Fruit fly (Drosophila melanogaster) whole organism, embryonic: ENCODE data around the gene GstD10.

Experiments
- Atf-2 ChIP-seq: fragments of 200-800 bp; sonication (Bioruptor generic); optimal IDR thresholded peaks from 2 replicates; lab custom pipeline; 2016; ENCODE audit warnings: missing biosample characterization, missing genetic modification characterization
- Atf6 ChIP-seq: fragments of 200-800 bp; sonication (Bioruptor generic); IDR thresholded peaks from 2 replicates; pipeline ENCODE4 v1.3.6; 2022; ENCODE audit warnings: missing biosample characterization, missing genetic modification characterization
- CG10654 ChIP-seq: fragments of 200-800 bp; sonication (Bioruptor generic); optimal IDR thresholded peaks from 2 replicates; lab custom pipeline; 2016; ENCODE audit warnings: missing biosample characterization, missing genetic modification characterization
- CG11696 ChIP-seq: fragments of 200-800 bp; sonication (Bioruptor generic); IDR thresholded peaks from 2 replicates; pipeline ENCODE4 v1.3.6; 2022; ENCODE audit warnings: missing biosample characterization, missing genetic modification characterization
- CG12391 ChIP-seq: fragments of 200-800 bp; sonication (Bioruptor generic); optimal IDR thresholded peaks from 3 replicates; lab custom pipeline; 2018; ENCODE audit warnings: missing biosample characterization, mild to moderate bottlenecking, missing genetic modification characterization, moderate library complexity
- CG13424 ChIP-seq: fragments of 200-800 bp; sonication (Bioruptor generic); optimal IDR thresholded peaks from 2 replicates; lab custom pipeline; 2019; ENCODE audit warnings: missing biosample characterization, mild to moderate bottlenecking, missing genetic modification characterization, moderate library complexity
- CG14014 ChIP-seq: fragments of 200-800 bp; sonication (Bioruptor generic); IDR thresholded peaks from 2 replicates; pipeline ENCODE4 v1.3.6; 2022; ENCODE audit warnings: missing biosample characterization, missing genetic modification characterization
- CG14050 ChIP-seq: fragments of 200-800 bp; sonication (Bioruptor generic); IDR thresholded peaks from 3 replicates; pipeline ENCODE4 v1.3.6; 2022; ENCODE audit warnings: missing biosample characterization, missing genetic modification characterization
- CG14710 ChIP-seq: fragments of 200-800 bp; sonication (Bioruptor generic); optimal IDR thresholded peaks from 3 replicates; lab custom pipeline; 2019; ENCODE audit warnings: missing biosample characterization, mild to moderate bottlenecking, missing genetic modification characterization, moderate library complexity
- CG17186 ChIP-seq: fragments of 200-800 bp; sonication (Bioruptor generic); optimal IDR thresholded peaks from 3 replicates; lab custom pipeline; 2017; ENCODE audit warnings: missing biosample characterization, missing genetic modification reagents, missing genetic modification characterization
- CG2202 ChIP-seq: fragments of 200-800 bp; sonication (Bioruptor generic); optimal IDR thresholded peaks from 2 replicates; lab custom pipeline; 2018; ENCODE audit warnings: missing biosample characterization, mild to moderate bottlenecking, missing genetic modification characterization
- CG31388 ChIP-seq: fragments of 200-800 bp; sonication (Bioruptor generic); optimal IDR thresholded peaks from 2 replicates; lab custom pipeline; 2016; ENCODE audit warnings: missing biosample characterization, missing genetic modification characterization
- CG31441 ChIP-seq: fragments of 200-800 bp; sonication (Bioruptor generic); IDR thresholded peaks from 2 replicates; pipeline ENCODE4 v1.3.6; 2022; ENCODE audit warnings: missing biosample characterization, missing genetic modification characterization
- CG32767 ChIP-seq: fragments of 200-800 bp; sonication (Bioruptor generic); IDR thresholded peaks from 2 replicates; pipeline ENCODE4 v1.3.6; 2022; ENCODE audit warnings: missing biosample characterization, missing genetic modification characterization
- CG3281 ChIP-seq: fragments of 200-800 bp; sonication (Bioruptor generic); optimal IDR thresholded peaks from 3 replicates; lab custom pipeline; 2017; ENCODE audit warnings: missing biosample characterization, mild to moderate bottlenecking, missing genetic modification characterization
- CG4282 ChIP-seq: fragments of 200-800 bp; sonication (Bioruptor generic); optimal IDR thresholded peaks from 2 replicates; lab custom pipeline; 2016; ENCODE audit warnings: missing biosample characterization, missing genetic modification characterization
- CG6254 ChIP-seq: fragments of 200-800 bp; sonication (Bioruptor generic); optimal IDR thresholded peaks from 3 replicates; lab custom pipeline; 2017; ENCODE audit warnings: mild to moderate bottlenecking, missing biosample characterization, missing genetic modification reagents, missing genetic modification characterization
- CG6765 ChIP-seq: fragments of 200-800 bp; sonication (Bioruptor generic); optimal IDR thresholded peaks from 3 replicates; lab custom pipeline; 2017; ENCODE audit warnings: missing biosample characterization, mild to moderate bottlenecking, missing genetic modification characterization
- CG8089 ChIP-seq: fragments of 200-800 bp; sonication (Bioruptor generic); optimal IDR thresholded peaks from 3 replicates; lab custom pipeline; 2016; ENCODE audit warnings: missing biosample characterization, missing genetic modification characterization
- CG8359 ChIP-seq: fragments of 200-800 bp; sonication (Bioruptor generic); optimal IDR thresholded peaks from 2 replicates; lab custom pipeline; 2017; ENCODE audit warnings: missing biosample characterization, mild to moderate bottlenecking, missing genetic modification characterization, borderline replicate concordance
- CG8944 ChIP-seq: fragments of 200-800 bp; sonication (Bioruptor generic); optimal IDR thresholded peaks from 3 replicates; lab custom pipeline; 2016; ENCODE audit warnings: missing biosample characterization, missing genetic modification characterization
- D19B ChIP-seq: fragments of 200-800 bp; sonication (Bioruptor generic); optimal IDR thresholded peaks from 2 replicates; lab custom pipeline; 2017; ENCODE audit warnings: missing biosample characterization, mild to moderate bottlenecking, missing genetic modification characterization
- Dip3 ChIP-seq: fragments of 200-800 bp; sonication (Bioruptor generic); optimal IDR thresholded peaks from 3 replicates; lab custom pipeline; 2016; ENCODE audit warnings: missing biosample characterization, missing genetic modification characterization
- E2f2 ChIP-seq: fragments of 200-800 bp; sonication (Bioruptor generic); IDR thresholded peaks from 2 replicates; pipeline ENCODE4 v1.3.6; 2022; ENCODE audit warnings: missing biosample characterization, missing genetic modification characterization
- H2.0 ChIP-seq: fragments of 200-800 bp; sonication (Bioruptor generic); IDR thresholded peaks from 2 replicates; pipeline ENCODE4 v1.3.6; 2022; ENCODE audit warnings: missing biosample characterization, missing genetic modification characterization
- HLH3B ChIP-seq: fragments of 200-800 bp; sonication (Bioruptor generic); IDR thresholded peaks from 2 replicates; pipeline ENCODE4 v1.3.6; 2022; ENCODE audit warnings: missing biosample characterization, missing genetic modification characterization
- MESR4 ChIP-seq: fragments of 200-800 bp; sonication (Bioruptor generic); optimal IDR thresholded peaks from 2 replicates; lab custom pipeline; 2018; ENCODE audit warnings: missing biosample characterization, mild to moderate bottlenecking, missing genetic modification characterization, moderate library complexity
- Mes4 ChIP-seq: fragments of 200-800 bp; sonication (Bioruptor generic); optimal IDR thresholded peaks from 2 replicates; lab custom pipeline; 2016; ENCODE audit warnings: missing biosample characterization, missing genetic modification characterization
- Rfx ChIP-seq: fragments of 200-800 bp; sonication (Bioruptor generic); IDR thresholded peaks from 2 replicates; pipeline ENCODE4 v1.3.6; 2022; ENCODE audit warnings: missing biosample characterization, missing genetic modification characterization
- ash1 ChIP-seq: fragments of 200-800 bp; sonication (Bioruptor generic); optimal IDR thresholded peaks from 2 replicates; lab custom pipeline; 2018; ENCODE audit warnings: missing biosample characterization, mild to moderate bottlenecking, missing genetic modification characterization
- croc ChIP-seq: fragments of 200-800 bp; sonication (Bioruptor generic); conservative IDR thresholded peaks from 3 replicates; pipeline ENCODE4 v1.3.6; 2022; ENCODE audit warnings: missing biosample characterization, missing genetic modification characterization
- crp ChIP-seq, 2 experiments: fragments of 200-800 bp; sonication (Bioruptor generic); optimal IDR thresholded peaks; 2 replicates in 1 of 2; 3 replicates in 1 of 2; lab custom pipeline; 2017; ENCODE audit warnings: missing biosample characterization in 2 of 2, missing genetic modification characterization in 2 of 2, mild to moderate bottlenecking in 1 of 2, moderate library complexity in 1 of 2
- dimm ChIP-seq: fragments of 200-800 bp; sonication (Bioruptor generic); IDR thresholded peaks from 2 replicates; pipeline ENCODE4 v1.3.6; 2022; ENCODE audit warnings: missing biosample characterization, missing genetic modification characterization
- dmrt99B ChIP-seq: fragments of 200-800 bp; sonication (Bioruptor generic); optimal IDR thresholded peaks from 2 replicates; lab custom pipeline; 2018; ENCODE audit warnings: missing biosample characterization, mild to moderate bottlenecking, missing genetic modification characterization, moderate library complexity
- emc ChIP-seq: fragments of 200-800 bp; sonication (Bioruptor generic); optimal IDR thresholded peaks from 2 replicates; lab custom pipeline; 2016; ENCODE audit warnings: missing biosample characterization, missing genetic modification characterization
- grau ChIP-seq: fragments of 200-800 bp; optimal IDR thresholded peaks from 3 replicates; lab custom pipeline; 2019; ENCODE audit warnings: missing biosample characterization, mild to moderate bottlenecking, missing genetic modification characterization, moderate library complexity
- grn ChIP-seq: fragments of 200-800 bp; sonication (Bioruptor generic); optimal IDR thresholded peaks from 3 replicates; lab custom pipeline; 2017; ENCODE audit warnings: missing biosample characterization, missing genetic modification characterization
- hbn ChIP-seq: fragments of 200-800 bp; sonication (Bioruptor generic); IDR thresholded peaks from 2 replicates; pipeline ENCODE4 v1.3.6; 2022; ENCODE audit warnings: missing biosample characterization, missing genetic modification characterization; ENCODE audit not compliant: partially characterized antibody
- hkb ChIP-seq, 2 experiments: fragments of 200-800 bp in 1 of 2; fragments of >200 bp in 1 of 2; sonication (Bioruptor generic) in 1 of 2; IDR thresholded peaks in 1 of 2; optimal IDR thresholded peaks in 1 of 2; 2 replicates each; pipeline versions ENCODE4 v1.3.6 to Lab custom; 2017 to 2022; ENCODE audit warnings: missing biosample characterization in 1 of 2, missing genetic modification characterization in 1 of 2
- jigr1 ChIP-seq: fragments of 200-800 bp; sonication (Bioruptor generic); IDR thresholded peaks from 3 replicates; pipeline ENCODE4 v1.3.6; 2022; ENCODE audit warnings: missing biosample characterization, missing genetic modification characterization
- lbe ChIP-seq: fragments of 200-800 bp; sonication (Bioruptor generic); optimal IDR thresholded peaks from 2 replicates; lab custom pipeline; 2016; ENCODE audit warnings: missing biosample characterization, mild to moderate bottlenecking, missing genetic modification characterization
- phol ChIP-seq: fragments of 200-800 bp; sonication (Bioruptor generic); optimal IDR thresholded peaks from 3 replicates; lab custom pipeline; 2018; ENCODE audit warnings: missing biosample characterization, mild to moderate bottlenecking, missing genetic modification characterization, moderate library complexity
- pnt ChIP-seq: fragments of 200-800 bp; sonication (Bioruptor generic); optimal IDR thresholded peaks from 3 replicates; lab custom pipeline; 2016; ENCODE audit warnings: missing biosample characterization, missing genetic modification characterization
- schlank ChIP-seq: fragments of 200-800 bp; sonication (Bioruptor generic); optimal IDR thresholded peaks from 2 replicates; lab custom pipeline; 2018; ENCODE audit warnings: missing biosample characterization, mild to moderate bottlenecking, missing genetic modification characterization
- sens-2 ChIP-seq: fragments of 200-800 bp; sonication (Bioruptor generic); IDR thresholded peaks from 2 replicates; pipeline ENCODE4 v1.3.6; 2022; ENCODE audit warnings: missing biosample characterization, missing genetic modification characterization
- shn ChIP-seq: fragments of 200-800 bp; sonication (Bioruptor generic); optimal IDR thresholded peaks from 3 replicates; lab custom pipeline; 2016; ENCODE audit warnings: missing biosample characterization, missing genetic modification characterization
- stc ChIP-seq: fragments of 200-800 bp; sonication (Bioruptor generic); IDR thresholded peaks from 2 replicates; pipeline ENCODE4 v1.3.6; 2022; ENCODE audit warnings: missing biosample characterization, missing genetic modification characterization
- stwl ChIP-seq: fragments of 200-800 bp; sonication (Bioruptor generic); optimal IDR thresholded peaks from 3 replicates; lab custom pipeline; 2018; ENCODE audit warnings: missing biosample characterization, mild to moderate bottlenecking, missing genetic modification characterization, moderate library complexity
- toy ChIP-seq: fragments of 200-800 bp; sonication (Bioruptor generic); IDR thresholded peaks from 2 replicates; pipeline ENCODE4 v1.3.6; 2022; ENCODE audit warnings: missing biosample characterization, missing genetic modification characterization

Gene GstD10

dm6 chr3R:12406235-12407196 lies 41.0 kb upstream of the GstD10 start, which contains the start of gene CG5167 (continued):
- TF ChIP-seq CG12391 (tag; lab: Kevin White, UChicago) (peak; percentile 72), Dip3 (peak; percentile 7), phol (peak; percentile 48), CG3281 (peak; percentile 24), grn (GFP tag; lab: Kevin White, UChicago) (peak; percentile 93), CG13424 (tag; lab: Kevin White, UChicago) (peak; percentile 63), CG31388 (GFP tag; lab: Kevin White, UChicago) (no peak), shn (GFP tag; lab: Kevin White, UChicago) (no peak), CG14014 (GFP tag; lab: Robert Waterston, UW) (no peak), Mes4 (no peak), stc (GFP tag; lab: Robert Waterston, UW) (no peak), sens-2 (GFP tag; lab: Robert Waterston, UW) (no peak), crp (GFP tag; optimal IDR thresholded peaks at IDR 0.05; lab: Kevin White, UChicago) (no peak), CG14050 (no peak), CG14710 (tag; lab: Kevin White, UChicago) (peak; percentile 51), CG31441 (GFP tag; lab: Robert Waterston, UW) (peak; percentile 38; the same call in 1 of the 2 replicates), lbe (GFP tag; lab: Kevin White, UChicago) (peak; percentile 12), dmrt99B (no peak), pnt (no peak), toy (GFP tag; lab: Robert Waterston, UW) (no peak), CG32767 (no peak), hbn (GFP tag; lab: Robert Waterston, UW) (0 out of 2 replicates have a peak, but pooled peaks have one; percentile 17), jigr1 (no peak), hkb (optimal IDR thresholded peaks at IDR 0.05; lab: Kevin White, UChicago) (no peak), hkb (GFP tag; IDR thresholded peaks at IDR 0.05; lab: Robert Waterston, UW) (peak; percentile 59), CG10654 (no peak), CG17186 (GFP tag; lab: Kevin White, UChicago) (no peak), D19B (GFP tag; lab: Kevin White, UChicago) (peak; percentile 21), croc (GFP tag; lab: Robert Waterston, UW) (no peak), Atf6 (GFP tag; lab: Robert Waterston, UW) (no peak), HLH3B (GFP tag; lab: Robert Waterston, UW) (no peak), CG8359 (GFP tag; lab: Kevin White, UChicago) (no peak), CG6765 (GFP tag; lab: Kevin White, UChicago) (peak; percentile 44), Rfx (GFP tag; lab: Robert Waterston, UW) (no peak), ash1 (GFP tag; lab: Kevin White, UChicago) (no peak), schlank (tag; lab: Kevin White, UChicago) (no peak), CG8089 (GFP tag; lab: Kevin White, UChicago) (no peak), E2f2 (GFP tag; lab: Robert Waterston, UW) (peak; percentile 50; the same call in 1 of the 2 replicates), MESR4 (GFP tag; lab: Kevin White, UChicago) (peak; percentile 33), CG8944 (GFP tag; lab: Kevin White, UChicago) (no peak), grau (tag; lab: Kevin White, UChicago) (peak; percentile 56), CG4282 (GFP tag; lab: Kevin White, UChicago) (peak; percentile 18), emc (no peak), Atf-2 (no peak), CG2202 (tag; lab: Kevin White, UChicago) (peak; percentile 7), dimm (GFP tag; lab: Robert Waterston, UW) (no peak), CG6254 (GFP tag; lab: Kevin White, UChicago) (no peak), H2.0 (GFP tag; lab: Robert Waterston, UW) (no peak), CG11696 (no peak), stwl (peak; percentile 60)
